Worm (Caenorhabditis elegans) whole organism, L2 larva: ENCODE data around the gene F53G2.1.
"Not testable (repeated sequence)": the region's sequence is repeated elsewhere in the genome, so short reads cannot be mapped to it uniquely, and the experiment has no call there.

Experiments
- C34F6.9 ChIP-seq: fragments of 150-350 bp; optimal IDR thresholded peaks from 2 replicates; lab custom pipeline; 2014; ENCODE audit warnings: missing biosample characterization, missing genetic modification characterization
- R02D3.7 ChIP-seq: fragments of 150-350 bp; optimal IDR thresholded peaks from 2 replicates; lab custom pipeline; 2014; ENCODE audit warnings: missing biosample characterization, missing genetic modification characterization
- aly-2 ChIP-seq: fragments of 150-350 bp; optimal IDR thresholded peaks from 2 replicates; lab custom pipeline; 2014; ENCODE audit warnings: missing biosample characterization, missing genetic modification characterization
- ama-1 ChIP-seq: fragments of 150-350 bp; optimal IDR thresholded peaks from 2 replicates; lab custom pipeline; 2018; ENCODE audit warnings: inconsistent platforms
- ceh-16 ChIP-seq: fragments of 150-350 bp; optimal IDR thresholded peaks from 2 replicates; lab custom pipeline; 2014; ENCODE audit warnings: missing biosample characterization, missing genetic modification characterization
- crh-2 ChIP-seq: sonication (generic microtip); optimal IDR thresholded peaks from 2 replicates; lab custom pipeline; 2017; ENCODE audit warnings: missing biosample characterization, missing genetic modification characterization
- dmd-4 ChIP-seq: sonication (generic microtip); optimal IDR thresholded peaks from 2 replicates; lab custom pipeline; 2017; ENCODE audit warnings: missing biosample characterization, missing genetic modification characterization
- egl-27 ChIP-seq: sonication (generic microtip); optimal IDR thresholded peaks from 3 replicates; lab custom pipeline; 2017; ENCODE audit warnings: missing biosample characterization, missing genetic modification reagents, missing genetic modification characterization
- elt-3 ChIP-seq: sonication (generic microtip); optimal IDR thresholded peaks from 2 replicates; lab custom pipeline; 2017; ENCODE audit warnings: missing biosample characterization, missing genetic modification characterization
- fos-1 ChIP-seq: fragments of 150-350 bp; optimal IDR thresholded peaks from 2 replicates; lab custom pipeline; 2014; ENCODE audit warnings: missing biosample characterization, missing genetic modification characterization
- gmeb-1 ChIP-seq: fragments of 150-350 bp; optimal IDR thresholded peaks from 2 replicates; lab custom pipeline; 2014; ENCODE audit warnings: missing biosample characterization, missing genetic modification characterization
- lin-11 ChIP-seq: fragments of 150-350 bp; sonication (generic microtip); optimal IDR thresholded peaks from 2 replicates; lab custom pipeline; 2014; ENCODE audit warnings: missing biosample characterization, missing genetic modification characterization, inconsistent platforms, mixed read lengths
- lin-13 ChIP-seq: fragments of 150-350 bp; optimal IDR thresholded peaks from 2 replicates; lab custom pipeline; 2014; ENCODE audit warnings: missing biosample characterization, missing genetic modification reagents, missing genetic modification characterization
- lin-39 ChIP-seq: fragments of 150-350 bp; optimal IDR thresholded peaks from 2 replicates; lab custom pipeline; 2014; ENCODE audit warnings: missing biosample characterization, missing genetic modification reagents, missing genetic modification characterization
- lsy-2 ChIP-seq, 2 experiments: fragments of 150-350 bp in 1 of 2; sonication (generic microtip) in 1 of 2; optimal IDR thresholded peaks; 2 replicates each; lab custom pipeline; 2014 to 2017; ENCODE audit warnings: missing biosample characterization in 2 of 2, missing genetic modification characterization in 2 of 2
- mdl-1 ChIP-seq, 2 experiments: fragments of 150-350 bp in 1 of 2; sonication (generic microtip) in 1 of 2; optimal IDR thresholded peaks; 2 replicates each; lab custom pipeline; 2017; ENCODE audit warnings: missing biosample characterization in 2 of 2, missing genetic modification characterization in 2 of 2
- nhr-10 ChIP-seq: sonication (generic microtip); optimal IDR thresholded peaks from 2 replicates; lab custom pipeline; 2017; ENCODE audit warnings: missing biosample characterization, missing genetic modification characterization
- nhr-12 ChIP-seq: fragments of 150-350 bp; optimal IDR thresholded peaks from 2 replicates; lab custom pipeline; 2014; ENCODE audit warnings: missing biosample characterization, missing genetic modification characterization
- nhr-129 ChIP-seq: fragments of 150-350 bp; optimal IDR thresholded peaks from 2 replicates; lab custom pipeline; 2014; ENCODE audit warnings: missing biosample characterization, missing genetic modification characterization
- nhr-21 ChIP-seq: fragments of 150-350 bp; optimal IDR thresholded peaks from 2 replicates; lab custom pipeline; 2014; ENCODE audit warnings: missing biosample characterization, missing genetic modification characterization
- nhr-23 ChIP-seq: fragments of 150-350 bp; optimal IDR thresholded peaks from 2 replicates; lab custom pipeline; 2014; ENCODE audit warnings: missing biosample characterization, missing genetic modification reagents, missing genetic modification characterization
- nhr-237 ChIP-seq: fragments of 150-350 bp; optimal IDR thresholded peaks from 2 replicates; lab custom pipeline; 2014; ENCODE audit warnings: missing biosample characterization, missing genetic modification characterization
- nhr-77 ChIP-seq: fragments of 150-350 bp; optimal IDR thresholded peaks from 2 replicates; lab custom pipeline; 2014; ENCODE audit warnings: missing biosample characterization, missing genetic modification characterization
- skn-1 ChIP-seq: sonication (generic microtip); optimal IDR thresholded peaks from 2 replicates; lab custom pipeline; 2017; ENCODE audit warnings: missing biosample characterization, missing genetic modification characterization
- sma-9 ChIP-seq, 2 experiments: fragments of 150-350 bp in 1 of 2; sonication (generic microtip) in 1 of 2; optimal IDR thresholded peaks; 2 replicates each; lab custom pipeline; 2014 to 2016; ENCODE audit warnings: missing genetic modification characterization in 2 of 2, mild to moderate bottlenecking in 1 of 2, missing biosample characterization in 1 of 2, missing compliant biosample characterization in 1 of 2, missing genetic modification reagents in 1 of 2, moderate library complexity in 1 of 2
- unc-39 ChIP-seq: fragments of 150-350 bp; optimal IDR thresholded peaks from 2 replicates; lab custom pipeline; 2014; ENCODE audit warnings: missing biosample characterization, missing genetic modification characterization
- unc-55 ChIP-seq: fragments of 150-350 bp; sonication (generic microtip); optimal IDR thresholded peaks from 3 replicates; lab custom pipeline; 2014; ENCODE audit warnings: missing biosample characterization, missing genetic modification reagents, missing genetic modification characterization
- unc-62 ChIP-seq: fragments of 150-350 bp; optimal IDR thresholded peaks from 2 replicates; lab custom pipeline; 2014; ENCODE audit warnings: missing biosample characterization, missing genetic modification reagents, missing genetic modification characterization
- zag-1 ChIP-seq: fragments of 150-350 bp; optimal IDR thresholded peaks from 2 replicates; lab custom pipeline; 2014; ENCODE audit warnings: missing biosample characterization, missing genetic modification characterization
- ztf-4 ChIP-seq: fragments of 150-350 bp; optimal IDR thresholded peaks from 2 replicates; lab custom pipeline; 2014; ENCODE audit warnings: missing biosample characterization, missing genetic modification characterization

F53G2.1 gene

ce11 chrII:2504431-2504928 is 16.0 kb downstream of the F53G2.1 start, which contains the start of gene gbas-1:
Gene gbas-1, plus strand, starts transcription at chrII:2504878.
- TF ChIP-seq R02D3.7 (tag; lab: Kevin White, UChicago): no peak
- peak; percentile 2 to 66 for TF ChIP-seq lsy-2 (tag; optimal IDR thresholded peaks at IDR 0.05; lab: Kevin White, UChicago)
- TF ChIP-seq nhr-21 (tag; lab: Kevin White, UChicago): no peak
- TF ChIP-seq nhr-77 (tag; lab: Kevin White, UChicago): no peak
- peak; percentile 31 for TF ChIP-seq lin-13 (GFP tag; lab: Kevin White, UChicago)
- TF ChIP-seq unc-62: no peak
- TF ChIP-seq C34F6.9 (tag; lab: Kevin White, UChicago): peak; percentile 52
- TF ChIP-seq unc-55 (GFP tag; lab: Kevin White, UChicago): peak; percentile 58
- no peak for TF ChIP-seq ama-1 (lab: Kevin White, UChicago)
- TF ChIP-seq gmeb-1 (tag; lab: Kevin White, UChicago): peak; percentile 89
- TF ChIP-seq, all 48 proteins: peak for 5

DNA sequence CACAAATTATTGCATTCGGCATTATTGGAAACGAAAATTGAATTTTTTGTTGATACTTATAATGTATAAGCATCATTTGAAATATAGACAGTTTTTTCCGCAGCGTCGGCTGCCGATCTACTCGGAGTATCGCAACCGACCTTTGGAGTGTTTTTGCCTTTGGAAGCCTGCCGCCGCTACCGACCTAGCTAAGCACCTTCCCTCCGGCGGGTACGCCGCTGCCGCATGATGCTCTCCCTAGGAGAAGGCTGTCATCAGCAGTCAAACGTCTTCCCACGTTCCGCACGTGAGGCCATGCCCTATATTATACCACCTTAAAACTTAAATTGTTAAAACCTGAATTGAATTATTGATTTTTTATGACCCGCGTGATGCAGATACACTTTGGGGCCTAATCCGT is 30.0 kb downstream of the F53G2.1 start:
- no peak for TF ChIP-seq sma-9 (GFP tag; optimal IDR thresholded peaks at IDR 0.05; lab: Kevin White, UChicago)
- TF ChIP-seq sma-9 (tag; optimal IDR thresholded peaks at IDR 0.05; lab: Kevin White, UChicago): no peak
- no peak for TF ChIP-seq C34F6.9 (tag; lab: Kevin White, UChicago)
- TF ChIP-seq lin-11 (tag; lab: Kevin White, UChicago): no peak
- no peak for TF ChIP-seq mdl-1 (tag; optimal IDR thresholded peaks at IDR 0.05; lab: Kevin White, UChicago)
- no peak for TF ChIP-seq dmd-4 (tag; lab: Kevin White, UChicago)
- TF ChIP-seq egl-27 (tag; lab: Kevin White, UChicago): no peak
- TF ChIP-seq nhr-12 (tag; lab: Kevin White, UChicago): no peak
- TF ChIP-seq nhr-77 (tag; lab: Kevin White, UChicago): no peak
- TF ChIP-seq nhr-237 (tag; lab: Kevin White, UChicago): no peak

- TF ChIP-seq sma-9 (GFP tag; optimal IDR thresholded peaks at IDR 0.05; lab: Kevin White, UChicago) (no peak), sma-9 (tag; optimal IDR thresholded peaks at IDR 0.05; lab: Kevin White, UChicago) (no peak), lsy-2 (tag; optimal IDR thresholded peaks at IDR 0.05; lab: Kevin White, UChicago) (no peak), nhr-21 (tag; lab: Kevin White, UChicago) (no peak), nhr-23 (tag; lab: Kevin White, UChicago) (no peak), nhr-10 (tag; lab: Kevin White, UChicago) (no peak), egl-27 (tag; lab: Kevin White, UChicago) (no peak), unc-55 (GFP tag; lab: Kevin White, UChicago) (no peak), elt-3 (no peak)
Observed at ce11 chrII:2521960-2522359, 33.5 kb downstream of the F53G2.1 start, which contains the start of gene bath-13. Gene bath-13, minus strand, starts transcription at chrII:2522060.

- TF ChIP-seq ceh-16: no peak
- TF ChIP-seq lin-13 (GFP tag; lab: Kevin White, UChicago): no peak
- TF ChIP-seq aly-2 (tag; lab: Kevin White, UChicago): no peak
- no peak for TF ChIP-seq skn-1 (tag; lab: Kevin White, UChicago)
- TF ChIP-seq fos-1 (tag; lab: Kevin White, UChicago): no peak
- no peak for TF ChIP-seq lin-39 (tag; lab: Kevin White, UChicago)
- TF ChIP-seq zag-1 (tag; lab: Kevin White, UChicago): no peak
Observed at ce11 chrII:2525652-2526051, 37.2 kb downstream of the F53G2.1 start.

DNA sequence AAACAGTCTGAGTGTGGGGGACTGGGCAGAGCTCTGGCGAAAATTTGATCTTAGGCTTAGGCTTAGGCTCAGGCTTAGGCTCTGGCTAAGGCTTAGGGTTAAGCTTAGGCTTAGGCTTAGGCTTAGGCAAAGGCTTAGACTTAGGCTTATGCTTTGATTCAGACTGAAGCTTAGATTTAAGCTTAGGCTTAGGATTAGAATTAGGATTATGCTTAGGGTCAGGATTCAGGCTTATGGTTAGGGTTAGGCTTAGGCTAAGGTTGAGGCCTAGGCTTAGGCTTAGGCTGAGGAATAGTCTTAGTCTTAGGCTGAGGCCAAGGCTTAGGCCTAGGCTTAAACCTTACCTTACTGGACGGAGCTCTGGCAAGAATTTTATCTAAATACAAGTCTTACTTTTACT is 38.4 kb downstream of the F53G2.1 start:
- no peak for TF ChIP-seq aly-2 (tag; lab: Kevin White, UChicago)
- no peak for TF ChIP-seq ama-1 (lab: Kevin White, UChicago)
- no peak for TF ChIP-seq lin-39 (tag; lab: Kevin White, UChicago)
- TF ChIP-seq egl-27 (tag; lab: Kevin White, UChicago): no peak
- no peak for TF ChIP-seq unc-39 (tag; lab: Kevin White, UChicago)

- no peak for TF ChIP-seq unc-62
Observed at ce11 chrII:2530496-2530895, 42.0 kb downstream of the F53G2.1 start, which contains the start of gene K02F6.6. Gene K02F6.6, plus strand, starts transcription at chrII:2530796.

- not testable (repeated sequence) for TF ChIP-seq crh-2 (tag; lab: Kevin White, UChicago); ztf-4; nhr-129 (tag; lab: Kevin White, UChicago)
Observed at ce11 chrII:2534459-2534858, 46.0 kb downstream of the F53G2.1 start, which contains the start of gene K02F6.5. Gene K02F6.5, plus strand, starts transcription at chrII:2534759.
